Worm (Caenorhabditis elegans) whole organism, L4/young adult: ENCODE data around the gene T12A2.21.

Source experiments
- W03F9.2 ChIP-seq: fragments of 150-350 bp; optimal IDR thresholded peaks from 2 replicates; lab custom pipeline; 2014; ENCODE audit warnings: missing biosample characterization, missing genetic modification characterization
- dao-5 ChIP-seq: sonication (generic microtip); optimal IDR thresholded peaks from 2 replicates; lab custom pipeline; 2016; ENCODE audit warnings: missing genotype, missing genetic modification characterization, moderate library complexity, missing compliant biosample characterization
- him-1 ChIP-seq: sonication (generic microtip); optimal IDR thresholded peaks from 2 replicates; lab custom pipeline; 2016; ENCODE audit warnings: missing genotype, missing genetic modification reagents, missing genetic modification characterization, missing compliant biosample characterization

- TF ChIP-seq W03F9.2 (no peak), him-1 (tag; lab: Kevin White, UChicago) (no peak), dao-5 (tag; lab: Kevin White, UChicago) (no peak)
These were observed 20.1 kb upstream of the T12A2.21 start, which contains the start of gene srg-9 for ce11 chrIII:6256675-6257074.
